Worm (Caenorhabditis elegans) whole organism, young adult: ENCODE measurements around the gene irld-47.

Experiments used
- ama-1 ChIP-seq, 3 experiments: fragments of 150-350 bp in 1 of 3; sonication (generic microtip) in 2 of 3; optimal IDR thresholded peaks; 2 replicates each; lab custom pipeline; 2014 to 2018; ENCODE audit warnings: missing biosample characterization in 2 of 3, missing genetic modification characterization in 2 of 3, missing genetic modification reagents in 2 of 3
- egl-44 ChIP-seq: fragments of 200-800 bp; sonication (Bioruptor generic); IDR thresholded peaks from 2 replicates; pipeline ENCODE4 v1.3.6; 2022; ENCODE audit warnings: missing genetic modification reagents, missing genetic modification characterization, missing compliant biosample characterization
- him-1 ChIP-seq: sonication (generic microtip); optimal IDR thresholded peaks from 2 replicates; lab custom pipeline; 2016; ENCODE audit warnings: missing genotype, missing genetic modification reagents, missing genetic modification characterization, missing compliant biosample characterization
- unc-62 ChIP-seq: fragments of 150-350 bp; optimal IDR thresholded peaks from 2 replicates; lab custom pipeline; 2014; ENCODE audit warnings: missing biosample characterization, missing genetic modification reagents, missing genetic modification characterization

ce11 chrII:7781102-7781616 is 41.2 kb downstream of the irld-47 start, which contains the start of the genes snpc-1.1 and spdl-1:
- TF ChIP-seq ama-1 (optimal IDR thresholded peaks at IDR 0.05; lab: Kevin White, UChicago) (no peak), ama-1 (GFP tag; optimal IDR thresholded peaks at IDR 0.05; lab: Kevin White, UChicago) (no peak), him-1 (no peak), egl-44 (GFP tag; lab: Robert Waterston, UW) (no peak), unc-62 (GFP tag; lab: Kevin White, UChicago) (no peak)
